Worm (Caenorhabditis elegans) whole organism, L2 larva: ENCODE data around the gene slo-2.
"Not testable (repeated sequence)": the region's sequence is repeated elsewhere in the genome, so short reads cannot be mapped to it uniquely, and the experiment has no call there.

Experiments used
- nhr-237 ChIP-seq: fragments of 150-350 bp; optimal IDR thresholded peaks from 2 replicates; lab custom pipeline; 2014; ENCODE audit warnings: missing biosample characterization, missing genetic modification characterization
- sma-9 ChIP-seq, 2 experiments: fragments of 150-350 bp in 1 of 2; sonication (generic microtip) in 1 of 2; optimal IDR thresholded peaks; 2 replicates each; lab custom pipeline; 2014 to 2016; ENCODE audit warnings: missing genetic modification characterization in 2 of 2, mild to moderate bottlenecking in 1 of 2, missing biosample characterization in 1 of 2, missing compliant biosample characterization in 1 of 2, missing genetic modification reagents in 1 of 2, moderate library complexity in 1 of 2
- snpc-4 ChIP-seq: fragments of 150-350 bp; optimal IDR thresholded peaks from 2 replicates; lab custom pipeline; 2014; ENCODE audit warnings: missing biosample characterization, missing genetic modification characterization
- ztf-11 ChIP-seq: sonication (generic microtip); optimal IDR thresholded peaks from 2 replicates; lab custom pipeline; 2017; ENCODE audit warnings: missing biosample characterization, missing genetic modification characterization

ce11 chrX:11439740-11440139, 34.0 kb upstream of the slo-2 start, which contains the start of gene F46C3.7:
- not testable (repeated sequence) for TF ChIP-seq nhr-237 (tag; lab: Kevin White, UChicago); sma-9 (GFP tag; optimal IDR thresholded peaks at IDR 0.05; lab: Kevin White, UChicago); sma-9 (tag; optimal IDR thresholded peaks at IDR 0.05; lab: Kevin White, UChicago); snpc-4; ztf-11 (tag; lab: Kevin White, UChicago)
